Worm (Caenorhabditis elegans): Measurements from ENCODE around the gene C27F2.9.

DNA sequence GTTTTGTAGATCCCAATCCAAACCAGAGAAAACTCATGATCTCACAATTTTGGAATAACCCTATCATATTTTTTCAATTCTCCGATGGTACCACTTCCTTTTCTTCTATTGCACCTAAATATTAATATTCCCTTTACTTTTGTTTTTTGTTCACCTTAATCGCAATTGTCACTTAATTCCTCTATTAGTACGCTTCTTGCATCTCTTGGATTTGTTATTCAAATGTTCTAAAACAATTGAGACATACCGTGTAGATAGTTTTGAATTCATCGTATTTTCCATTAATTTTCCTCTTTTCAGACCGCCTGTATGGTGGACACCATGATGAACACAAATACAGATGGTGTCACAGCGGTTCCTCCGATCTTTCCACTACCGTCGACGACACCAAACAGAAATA is 11.0 kb downstream of the C27F2.9 start, which contains the start of gene flh-2:
- TF ChIP-seq tbx-2 (tag; optimal IDR thresholded peaks at IDR 0.05) (no peak), ama-1 (optimal IDR thresholded peaks at IDR 0.05) (no peak), pag-3 (tag; optimal IDR thresholded peaks at IDR 0.05; ENCODE audit: borderline replicate concordance, insufficient read depth) (no peak), sox-4 (tag; optimal IDR thresholded peaks at IDR 0.05) (no peak), mep-1 (tag; optimal IDR thresholded peaks at IDR 0.05) (no peak), lsy-2 (tag; optimal IDR thresholded peaks at IDR 0.05) (no peak), nhr-19 (GFP tag; conservative IDR thresholded peaks at IDR 0.05) (no peak), ceh-82 (tag; optimal IDR thresholded peaks at IDR 0.05) (no peak), fkh-10 (GFP tag; optimal IDR thresholded peaks at IDR 0.05) (no peak), hlh-4 (tag; optimal IDR thresholded peaks at IDR 0.05) (no peak), blmp-1 (tag; optimal IDR thresholded peaks at IDR 0.05) (no peak)
